Fruit fly (Drosophila melanogaster) whole organism, embryonic: Measurements from ENCODE around the gene CG14915.

ENCODE experiments used
- Adf1 ChIP-seq: fragments of 200-800 bp; sonication (Bioruptor generic); IDR thresholded peaks from 2 replicates; pipeline ENCODE4 v1.3.6; 2022; ENCODE audit warnings: missing biosample characterization, missing genetic modification characterization
- Atf-2 ChIP-seq: fragments of 200-800 bp; sonication (Bioruptor generic); optimal IDR thresholded peaks from 2 replicates; lab custom pipeline; 2016; ENCODE audit warnings: missing biosample characterization, missing genetic modification characterization
- Bgb ChIP-seq: fragments of 200-800 bp; sonication (Bioruptor generic); IDR thresholded peaks from 2 replicates; pipeline ENCODE4 v1.3.6; 2022; ENCODE audit warnings: missing biosample characterization, missing genetic modification characterization; ENCODE audit not compliant: partially characterized antibody
- CG10366 ChIP-seq: fragments of 200-800 bp; sonication (Bioruptor generic); IDR thresholded peaks from 2 replicates; pipeline ENCODE4 v1.3.6; 2022; ENCODE audit warnings: missing biosample characterization, missing genetic modification characterization
- CG10565 ChIP-seq: fragments of 200-800 bp; sonication (Bioruptor generic); optimal IDR thresholded peaks from 3 replicates; lab custom pipeline; 2016; ENCODE audit warnings: missing biosample characterization, mild to moderate bottlenecking, missing genetic modification characterization
- CG10959 ChIP-seq: fragments of 200-800 bp; sonication (Bioruptor generic); IDR thresholded peaks from 2 replicates; pipeline ENCODE4 v1.3.6; 2022; ENCODE audit warnings: missing biosample characterization, missing genetic modification characterization
- CG11247 ChIP-seq: fragments of 200-800 bp; sonication (Bioruptor generic); IDR thresholded peaks from 2 replicates; pipeline ENCODE4 v1.3.6; 2022; ENCODE audit warnings: missing biosample characterization, missing genetic modification characterization
- CG11723 ChIP-seq: fragments of 200-800 bp; sonication (Bioruptor generic); optimal IDR thresholded peaks from 2 replicates; lab custom pipeline; 2017; ENCODE audit warnings: missing biosample characterization, mild to moderate bottlenecking, missing genetic modification characterization
- CG12299 ChIP-seq: fragments of 200-800 bp; sonication (Bioruptor generic); optimal IDR thresholded peaks from 2 replicates; lab custom pipeline; 2018; ENCODE audit warnings: missing biosample characterization, mild to moderate bottlenecking, missing genetic modification characterization
- CG17612 ChIP-seq: fragments of 200-800 bp; sonication (Bioruptor generic); IDR thresholded peaks from 2 replicates; pipeline ENCODE4 v1.3.6; 2022; ENCODE audit warnings: missing biosample characterization, missing genetic modification characterization
- CG1792 ChIP-seq: fragments of 200-800 bp; sonication (Bioruptor generic); optimal IDR thresholded peaks from 2 replicates; lab custom pipeline; 2016; ENCODE audit warnings: missing biosample characterization, missing genetic modification characterization
- CG18476 ChIP-seq: fragments of 200-800 bp; sonication (Bioruptor generic); optimal IDR thresholded peaks from 2 replicates; lab custom pipeline; 2016; ENCODE audit warnings: missing biosample characterization, mild to moderate bottlenecking, missing genetic modification characterization
- CG31224 ChIP-seq: fragments of 200-800 bp; sonication (Bioruptor generic); IDR thresholded peaks from 2 replicates; pipeline ENCODE4 v1.3.6; 2022; ENCODE audit warnings: missing biosample characterization, missing genetic modification characterization
- CG31365 ChIP-seq: fragments of 200-800 bp; sonication (Bioruptor generic); optimal IDR thresholded peaks from 2 replicates; lab custom pipeline; 2018; ENCODE audit warnings: missing biosample characterization, mild to moderate bottlenecking, missing genetic modification characterization
- CG33557 ChIP-seq: fragments of 200-800 bp; sonication (Bioruptor generic); optimal IDR thresholded peaks from 2 replicates; lab custom pipeline; 2019; ENCODE audit warnings: missing biosample characterization, mild to moderate bottlenecking, missing genetic modification characterization, moderate library complexity
- CG4707 ChIP-seq: fragments of 200-800 bp; sonication (Bioruptor generic); optimal IDR thresholded peaks from 2 replicates; lab custom pipeline; 2018; ENCODE audit warnings: missing biosample characterization, mild to moderate bottlenecking, missing genetic modification characterization, moderate library complexity
- CG6683 ChIP-seq: fragments of 200-800 bp; sonication (Bioruptor generic); optimal IDR thresholded peaks from 2 replicates; lab custom pipeline; 2017; ENCODE audit warnings: missing biosample characterization, mild to moderate bottlenecking, missing genetic modification characterization, missing genetic modification reagents
- CG7271 ChIP-seq: fragments of 200-800 bp; sonication (Bioruptor generic); optimal IDR thresholded peaks from 2 replicates; lab custom pipeline; 2018; ENCODE audit warnings: missing biosample characterization, mild to moderate bottlenecking, missing genetic modification characterization, moderate library complexity
- CG8089 ChIP-seq: fragments of 200-800 bp; sonication (Bioruptor generic); optimal IDR thresholded peaks from 3 replicates; lab custom pipeline; 2016; ENCODE audit warnings: missing biosample characterization, missing genetic modification characterization
- CG8944 ChIP-seq: fragments of 200-800 bp; sonication (Bioruptor generic); optimal IDR thresholded peaks from 3 replicates; lab custom pipeline; 2016; ENCODE audit warnings: missing biosample characterization, missing genetic modification characterization
- Camta ChIP-seq: fragments of 200-800 bp; sonication (Bioruptor generic); optimal IDR thresholded peaks from 2 replicates; lab custom pipeline; 2016; ENCODE audit warnings: missing biosample characterization, missing genetic modification characterization
- CkIIα-i1 ChIP-seq: fragments of 200-800 bp; sonication (Bioruptor generic); IDR thresholded peaks from 2 replicates; pipeline ENCODE4 v1.3.6; 2022; ENCODE audit warnings: missing biosample characterization, missing genetic modification characterization
- CoRest ChIP-seq: fragments of 200-800 bp; sonication (Bioruptor generic); optimal IDR thresholded peaks from 3 replicates; lab custom pipeline; 2018; ENCODE audit warnings: missing biosample characterization, mild to moderate bottlenecking, missing genetic modification characterization, moderate library complexity
- Dfd ChIP-seq, 2 experiments: fragments of >200 bp; optimal IDR thresholded peaks; 2 replicates each; lab custom pipeline; 2017; ENCODE audit warnings: missing biosample characterization in 2 of 2, missing genetic modification characterization in 2 of 2
- Doc3 ChIP-seq: fragments of 200-800 bp; sonication (Bioruptor generic); IDR thresholded peaks from 3 replicates; pipeline ENCODE4 v1.3.6; 2022; ENCODE audit warnings: missing biosample characterization, missing genetic modification characterization; ENCODE audit not compliant: partially characterized antibody
- Fer1 ChIP-seq: fragments of 200-800 bp; sonication (Bioruptor generic); optimal IDR thresholded peaks from 2 replicates; lab custom pipeline; 2017; ENCODE audit warnings: missing biosample characterization, mild to moderate bottlenecking, missing genetic modification characterization
- Hey ChIP-seq: fragments of 200-800 bp; sonication (Bioruptor generic); optimal IDR thresholded peaks from 3 replicates; lab custom pipeline; 2018; ENCODE audit warnings: missing biosample characterization, mild to moderate bottlenecking, missing genetic modification characterization
- Hr78 ChIP-seq, 2 experiments: fragments of 200-800 bp in 1 of 2; fragments of >200 bp in 1 of 2; sonication (Bioruptor generic) in 1 of 2; optimal IDR thresholded peaks; 2 replicates each; lab custom pipeline; 2017 to 2019; ENCODE audit warnings: missing biosample characterization in 2 of 2, missing genetic modification characterization in 2 of 2, mild to moderate bottlenecking in 1 of 2, moderate library complexity in 1 of 2
- Nf-YC ChIP-seq: fragments of 200-800 bp; optimal IDR thresholded peaks from 3 replicates; lab custom pipeline; 2019; ENCODE audit warnings: missing biosample characterization, mild to moderate bottlenecking, missing genetic modification characterization, moderate library complexity
- Oaz ChIP-seq: fragments of 200-800 bp; sonication (Bioruptor generic); IDR thresholded peaks from 2 replicates; pipeline ENCODE4 v1.3.6; 2022; ENCODE audit warnings: missing biosample characterization, missing genetic modification characterization
- Trl ChIP-seq, 3 experiments: fragments of >200 bp in 2 of 3; fragments of 200-800 bp in 1 of 3; sonication (Bioruptor generic) in 1 of 3; optimal IDR thresholded peaks; 2 replicates in 1 of 3; 3 replicates in 2 of 3; lab custom pipeline; 2016 to 2017; ENCODE audit warnings: missing biosample characterization in 1 of 3, missing genetic modification characterization in 1 of 3
- ab ChIP-seq: fragments of 200-800 bp; sonication (Bioruptor generic); optimal IDR thresholded peaks from 2 replicates; lab custom pipeline; 2016; ENCODE audit warnings: missing biosample characterization, missing genetic modification characterization
- ash1 ChIP-seq: fragments of 200-800 bp; sonication (Bioruptor generic); optimal IDR thresholded peaks from 2 replicates; lab custom pipeline; 2018; ENCODE audit warnings: missing biosample characterization, mild to moderate bottlenecking, missing genetic modification characterization
- bigmax ChIP-seq: fragments of 200-800 bp; sonication (Bioruptor generic); optimal IDR thresholded peaks from 2 replicates; lab custom pipeline; 2018; ENCODE audit warnings: missing biosample characterization, mild to moderate bottlenecking, missing genetic modification characterization
- bsh ChIP-seq, 2 experiments: fragments of 200-800 bp; sonication (Bioruptor generic); optimal IDR thresholded peaks; 2 replicates each; lab custom pipeline; 2017 to 2018; ENCODE audit warnings: mild to moderate bottlenecking in 2 of 2, missing biosample characterization in 2 of 2, missing genetic modification characterization in 2 of 2, moderate library complexity in 1 of 2
- cwo ChIP-seq: fragments of 200-800 bp; sonication (Bioruptor generic); optimal IDR thresholded peaks from 3 replicates; lab custom pipeline; 2017; ENCODE audit warnings: missing biosample characterization, missing genetic modification characterization, mild to moderate bottlenecking, moderate library complexity, missing genetic modification reagents
- dan ChIP-seq: fragments of 200-800 bp; sonication (Bioruptor generic); IDR thresholded peaks from 2 replicates; pipeline ENCODE4 v1.3.6; 2022; ENCODE audit warnings: missing biosample characterization, missing genetic modification characterization
- esg ChIP-seq: fragments of 200-800 bp; sonication (Bioruptor generic); conservative IDR thresholded peaks from 2 replicates; pipeline ENCODE4 v1.3.6; 2022; ENCODE audit warnings: missing biosample characterization, missing genetic modification characterization
- fu2 ChIP-seq: fragments of 200-800 bp; sonication (Bioruptor generic); optimal IDR thresholded peaks from 2 replicates; lab custom pipeline; 2016; ENCODE audit warnings: missing biosample characterization, missing genetic modification characterization
- gcm ChIP-seq: fragments of 200-800 bp; sonication (Bioruptor generic); optimal IDR thresholded peaks from 2 replicates; lab custom pipeline; 2019; ENCODE audit warnings: missing biosample characterization, mild to moderate bottlenecking, missing genetic modification characterization, moderate library complexity
- p53 ChIP-seq: fragments of 200-800 bp; sonication (Bioruptor generic); optimal IDR thresholded peaks from 2 replicates; lab custom pipeline; 2016; ENCODE audit warnings: missing biosample characterization, missing genetic modification characterization
- pan ChIP-seq, 4 experiments: fragments of >200 bp in 3 of 4; fragments of 200-800 bp in 1 of 4; sonication (Bioruptor generic) in 1 of 4; optimal IDR thresholded peaks in 3 of 4; IDR thresholded peaks in 1 of 4; 2 replicates each; pipeline versions ENCODE4 v1.3.6 to Lab custom; 2017 to 2022; ENCODE audit warnings: missing biosample characterization in 2 of 4, missing genetic modification characterization in 2 of 4, mixed read lengths in 1 of 4
- pho ChIP-seq: fragments of 200-800 bp; sonication (Bioruptor generic); optimal IDR thresholded peaks from 2 replicates; lab custom pipeline; 2016; ENCODE audit warnings: missing biosample characterization, missing genetic modification characterization
- ranshi ChIP-seq: fragments of 200-800 bp; sonication (Bioruptor generic); IDR thresholded peaks from 2 replicates; pipeline ENCODE4 v1.3.6; 2022; ENCODE audit warnings: missing biosample characterization, missing genetic modification characterization
- slou ChIP-seq: fragments of 200-800 bp; sonication (Bioruptor generic); optimal IDR thresholded peaks from 3 replicates; lab custom pipeline; 2016; ENCODE audit warnings: missing biosample characterization, missing genetic modification characterization
- so ChIP-seq: fragments of 200-800 bp; sonication (Bioruptor generic); IDR thresholded peaks from 3 replicates; pipeline ENCODE4 v1.3.6; 2022; ENCODE audit warnings: missing biosample characterization, missing genetic modification characterization
- trem ChIP-seq: fragments of 200-800 bp; optimal IDR thresholded peaks from 3 replicates; lab custom pipeline; 2019; ENCODE audit warnings: missing biosample characterization, mild to moderate bottlenecking, missing genetic modification characterization, moderate library complexity
- vvl ChIP-seq: fragments of 200-800 bp; sonication (Bioruptor generic); IDR thresholded peaks from 2 replicates; pipeline ENCODE4 v1.3.6; 2022; ENCODE audit warnings: missing biosample characterization, missing genetic modification characterization
- wdn ChIP-seq: fragments of 200-800 bp; sonication (Bioruptor generic); IDR thresholded peaks from 2 replicates; pipeline ENCODE4 v1.3.6; 2022; ENCODE audit warnings: missing biosample characterization, missing genetic modification characterization

CG14915 gene

dm6 chr2L:11106562-11106962, 35.7 kb downstream of the CG14915 start, which contains the start of gene Reps (continued):
- TF ChIP-seq CG10959 (peak; percentile 99), ab (GFP tag; lab: Kevin White, UChicago) (peak; percentile 95), CG11247 (peak; percentile 99), CG7271 (tag; lab: Kevin White, UChicago) (peak; percentile 98), bigmax (peak; percentile 62), CG18476 (peak; percentile 98), fu2 (peak; percentile 97), esg (GFP tag; lab: Robert Waterston, UW) (peak; percentile 99), gcm (GFP tag; lab: Kevin White, UChicago) (peak; percentile 97), Camta (GFP tag; lab: Kevin White, UChicago) (peak; percentile 98), CG1792 (GFP tag; lab: Kevin White, UChicago) (peak; percentile 95), trem (tag; lab: Kevin White, UChicago) (peak; percentile 97), pho (GFP tag; lab: Kevin White, UChicago) (peak; percentile 98), Hr78 (GFP tag; optimal IDR thresholded peaks at IDR 0.05; lab: Kevin White, UChicago) (no peak), Doc3 (GFP tag; lab: Robert Waterston, UW) (peak; percentile 49; the same call in 1 of the 3 replicates), p53 (GFP tag; lab: Kevin White, UChicago) (peak; percentile 90), bsh (GFP tag; optimal IDR thresholded peaks at IDR 0.05; lab: Kevin White, UChicago) (peak; percentile 87 to 99), Dfd (GFP tag; optimal IDR thresholded peaks at IDR 0.05; lab: Kevin White, UChicago) (no peak), CG31224 (GFP tag; lab: Robert Waterston, UW) (peak; percentile 97), CG8944 (GFP tag; lab: Kevin White, UChicago) (peak; percentile 97), Hey (tag; lab: Kevin White, UChicago) (peak; percentile 86), Bgb (GFP tag; lab: Robert Waterston, UW) (peak; percentile 56), so (GFP tag; lab: Robert Waterston, UW) (peak; percentile 99), CG12299 (tag; lab: Kevin White, UChicago) (peak; percentile 97), CG33557 (GFP tag; lab: Kevin White, UChicago) (peak; percentile 98), ash1 (GFP tag; lab: Kevin White, UChicago) (peak; percentile 57), CkIIα-i1 (peak; percentile 93), CoRest (peak; percentile 99), dan (GFP tag; lab: Robert Waterston, UW) (peak; percentile 98), CG17612 (peak; percentile 97), ranshi (GFP tag; lab: Robert Waterston, UW) (peak; percentile 99), Trl (optimal IDR thresholded peaks at IDR 0.05; lab: Kevin White, UChicago) (no peak), Trl (GFP tag; optimal IDR thresholded peaks at IDR 0.05; lab: Kevin White, UChicago) (peak; percentile 97), vvl (GFP tag; lab: Robert Waterston, UW) (peak; percentile 99), cwo (GFP tag; lab: Kevin White, UChicago) (peak; percentile 95), Atf-2 (GFP tag; lab: Kevin White, UChicago) (peak; percentile 98), CG31365 (peak; percentile 89), Oaz (GFP tag; lab: Robert Waterston, UW) (peak; percentile 97), pan (optimal IDR thresholded peaks at IDR 0.05; lab: Kevin White, UChicago) (no peak), pan (GFP tag; optimal IDR thresholded peaks at IDR 0.05 in 1 of 2, IDR thresholded peaks at IDR 0.05 in 1 of 2) (peak in 1 of 2 experiments; percentile 99), CG10366 (GFP tag; lab: Robert Waterston, UW) (peak; percentile 99), CG8089 (peak; percentile 97), Fer1 (GFP tag; lab: Kevin White, UChicago) (peak; percentile 98), CG6683 (GFP tag; lab: Kevin White, UChicago) (peak; percentile 95), CG10565 (GFP tag; lab: Kevin White, UChicago) (peak; percentile 95), CG4707 (GFP tag; lab: Kevin White, UChicago) (peak; percentile 90), CG11723 (GFP tag; lab: Kevin White, UChicago) (peak; percentile 97), wdn (GFP tag; lab: Robert Waterston, UW) (peak; percentile 99), Adf1 (peak; percentile 86), slou (GFP tag; lab: Kevin White, UChicago) (peak; percentile 99), Nf-YC (peak; percentile 88)
